Worm (Caenorhabditis elegans): Measurements from ENCODE around the gene rrp-1.

rrp-1 gene

DNA sequence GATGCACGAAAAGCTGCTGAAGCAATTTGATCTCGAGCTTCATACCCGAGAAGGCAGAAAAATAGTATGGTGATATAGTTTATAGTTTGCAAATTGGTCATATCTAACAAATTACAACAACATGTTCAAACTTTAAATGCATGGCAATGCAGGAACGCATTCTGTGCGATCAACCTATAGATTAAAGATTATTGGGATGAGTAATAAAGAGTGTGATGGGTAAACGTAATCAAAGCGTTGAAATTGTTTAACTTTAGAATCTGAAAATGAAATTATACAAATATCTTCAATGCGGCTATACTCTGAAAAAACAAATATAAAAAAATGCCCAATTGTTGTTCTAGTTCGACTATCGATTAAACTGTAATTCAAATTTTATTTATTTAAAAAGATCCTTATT, 5.8 kb downstream of the rrp-1 start, which contains the start of gene C47E12.14:
C47E12.14 (minus strand) TSS at position 101 of the 400 bp plus-strand sequence.
- TF ChIP-seq med-1 (GFP tag; optimal IDR thresholded peaks at IDR 0.05; ENCODE audit: insufficient read depth): no peak
- TF ChIP-seq klf-2 (GFP tag; conservative IDR thresholded peaks at IDR 0.05): no peak
- TF ChIP-seq ztf-23 (GFP tag; IDR thresholded peaks at IDR 0.05): no peak
- TF ChIP-seq ztf-29 (GFP tag; IDR thresholded peaks at IDR 0.05): no peak
- no peak for TF ChIP-seq flt-1 (GFP tag; IDR thresholded peaks at IDR 0.05)

DNA sequence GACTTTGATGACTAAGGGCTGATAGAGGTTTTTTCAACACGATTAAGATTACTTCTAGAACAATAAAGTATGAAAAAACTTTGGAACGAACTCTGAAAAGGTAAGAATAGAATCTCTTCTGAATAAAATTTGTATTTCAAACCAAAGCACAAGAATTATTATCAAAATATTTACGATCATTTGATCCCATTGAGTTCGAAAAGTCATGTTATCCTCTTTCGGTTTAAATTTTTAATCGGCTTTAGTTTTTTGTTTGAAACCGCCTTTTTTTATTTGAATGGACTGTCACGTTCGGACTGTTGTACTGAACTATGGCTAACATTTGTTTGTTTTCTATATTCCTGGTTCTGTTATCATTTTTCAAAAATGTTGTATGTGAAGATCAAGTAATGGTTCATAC, 7.7 kb downstream of the rrp-1 start, which contains the start of gene C47E12.9:
C47E12.9 (plus strand) TSS at position 301 of the 400 bp plus-strand sequence.
- TF ChIP-seq cog-1 (tag; optimal IDR thresholded peaks at IDR 0.05) (no peak), klf-2 (GFP tag; conservative IDR thresholded peaks at IDR 0.05) (no peak), flt-1 (GFP tag; IDR thresholded peaks at IDR 0.05) (no peak), ztf-29 (GFP tag; IDR thresholded peaks at IDR 0.05) (no peak), tab-1 (GFP tag; IDR thresholded peaks at IDR 0.05) (no peak), ref-1 (GFP tag; conservative IDR thresholded peaks at IDR 0.05) (no peak), ztf-23 (GFP tag; IDR thresholded peaks at IDR 0.05) (no peak), med-1 (GFP tag; optimal IDR thresholded peaks at IDR 0.05; ENCODE audit: insufficient read depth) (no peak), T22C8.4 (GFP tag; IDR thresholded peaks at IDR 0.05) (no peak)

DNA sequence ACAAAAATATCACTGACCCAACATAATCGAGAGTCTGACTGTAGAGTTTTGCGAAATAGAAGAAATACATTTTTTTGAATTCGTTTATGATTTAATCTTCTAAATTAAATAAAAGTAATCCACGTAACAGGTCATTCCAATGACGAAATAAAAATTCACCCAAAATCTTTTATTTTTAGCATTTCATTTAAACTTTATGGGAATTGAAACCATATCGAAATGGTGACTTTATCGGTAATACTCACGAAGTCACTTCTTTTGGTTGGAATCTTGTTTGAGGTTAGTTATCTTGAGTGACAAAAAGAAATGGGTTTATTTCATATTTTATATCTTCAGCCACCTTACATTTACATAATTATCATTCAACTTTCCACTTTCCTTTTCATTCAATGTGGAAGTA, 9.4 kb downstream of the rrp-1 start, which contains the start of the genes C47E12.12 and C47E12.10:
C47E12.12 (minus strand) TSS at position 101 of the 400 bp plus-strand sequence.
C47E12.10 (plus strand) TSS at position 172 of the 400 bp plus-strand sequence.
- TF ChIP-seq tab-1 (GFP tag; IDR thresholded peaks at IDR 0.05) (no peak), ztf-23 (GFP tag; IDR thresholded peaks at IDR 0.05) (no peak), ref-1 (GFP tag; conservative IDR thresholded peaks at IDR 0.05) (no peak), klf-2 (GFP tag; conservative IDR thresholded peaks at IDR 0.05) (no peak), med-1 (GFP tag; optimal IDR thresholded peaks at IDR 0.05; ENCODE audit: insufficient read depth) (no peak), T22C8.4 (GFP tag; IDR thresholded peaks at IDR 0.05) (no peak), flt-1 (GFP tag; IDR thresholded peaks at IDR 0.05) (no peak), ztf-29 (GFP tag; IDR thresholded peaks at IDR 0.05) (no peak), cog-1 (tag; optimal IDR thresholded peaks at IDR 0.05) (no peak)

DNA sequence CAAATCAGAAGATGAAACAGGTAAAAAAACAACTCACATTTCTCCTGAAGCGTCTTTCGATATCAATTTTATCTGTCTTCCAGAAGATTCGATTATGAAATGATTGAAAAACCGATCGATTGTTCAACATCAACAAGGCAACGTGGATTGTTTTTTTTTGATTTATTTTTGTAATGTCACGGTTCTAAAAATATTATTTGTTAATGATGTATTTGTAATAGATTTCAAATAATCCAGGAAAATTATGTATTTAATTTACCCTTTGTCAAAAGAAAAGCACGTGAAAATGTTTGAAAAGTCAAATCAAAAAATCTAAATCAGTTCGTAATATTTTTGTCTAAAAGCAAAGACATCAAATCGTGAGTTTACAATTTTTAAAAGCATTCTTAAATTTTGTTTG, 13.0 kb downstream of the rrp-1 start, which contains the start of the genes kin-5 and C47E12.11:
kin-5 (minus strand) TSS at position 101 of the 400 bp plus-strand sequence.
C47E12.11 (plus strand) TSS at position 320 of the 400 bp plus-strand sequence.
- TF ChIP-seq klf-2 (GFP tag; conservative IDR thresholded peaks at IDR 0.05): no peak
- TF ChIP-seq T22C8.4 (GFP tag; IDR thresholded peaks at IDR 0.05): no peak
- TF ChIP-seq ztf-29 (GFP tag; IDR thresholded peaks at IDR 0.05): no peak
- TF ChIP-seq ref-1 (GFP tag; conservative IDR thresholded peaks at IDR 0.05): no peak
- TF ChIP-seq med-1 (GFP tag; optimal IDR thresholded peaks at IDR 0.05; ENCODE audit: insufficient read depth): no peak
- no peak for TF ChIP-seq cog-1 (tag; optimal IDR thresholded peaks at IDR 0.05)
- no peak for TF ChIP-seq flt-1 (GFP tag; IDR thresholded peaks at IDR 0.05)
- no peak for TF ChIP-seq ztf-23 (GFP tag; IDR thresholded peaks at IDR 0.05)
- no peak for TF ChIP-seq tab-1 (GFP tag; IDR thresholded peaks at IDR 0.05)

DNA sequence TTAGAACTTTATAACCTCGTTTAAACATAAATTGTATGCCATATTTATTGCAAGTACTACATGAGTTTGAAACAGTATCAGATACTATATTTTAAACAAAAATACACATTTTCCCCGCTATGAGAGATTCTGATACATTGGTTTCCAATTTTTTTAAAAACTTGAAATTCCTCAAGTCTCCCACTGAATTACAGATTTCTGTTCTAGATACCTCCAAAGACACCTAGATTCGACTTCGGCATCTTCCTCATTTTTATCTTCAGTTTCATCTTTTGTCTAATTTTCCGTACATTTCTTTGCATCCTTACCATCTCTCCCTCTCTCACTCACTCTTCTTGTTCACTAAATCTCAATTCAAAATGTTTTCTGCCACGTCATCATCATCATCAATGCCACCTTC, 18.1 kb downstream of the rrp-1 start, which contains the start of gene T13H10.2:
T13H10.2 (plus strand) TSS at position 301 of the 400 bp plus-strand sequence.
- TF ChIP-seq tab-1 (GFP tag; IDR thresholded peaks at IDR 0.05): no peak
- no peak for TF ChIP-seq T22C8.4 (GFP tag; IDR thresholded peaks at IDR 0.05)
- TF ChIP-seq flt-1 (GFP tag; IDR thresholded peaks at IDR 0.05): no peak
- no peak for TF ChIP-seq ref-1 (GFP tag; conservative IDR thresholded peaks at IDR 0.05)
- TF ChIP-seq med-1 (GFP tag; optimal IDR thresholded peaks at IDR 0.05; ENCODE audit: insufficient read depth): no peak
- no peak for TF ChIP-seq ztf-23 (GFP tag; IDR thresholded peaks at IDR 0.05)
- no peak for TF ChIP-seq cog-1 (tag; optimal IDR thresholded peaks at IDR 0.05)
- TF ChIP-seq ztf-29 (GFP tag; IDR thresholded peaks at IDR 0.05): no peak
- TF ChIP-seq klf-2 (GFP tag; conservative IDR thresholded peaks at IDR 0.05): no peak

DNA sequence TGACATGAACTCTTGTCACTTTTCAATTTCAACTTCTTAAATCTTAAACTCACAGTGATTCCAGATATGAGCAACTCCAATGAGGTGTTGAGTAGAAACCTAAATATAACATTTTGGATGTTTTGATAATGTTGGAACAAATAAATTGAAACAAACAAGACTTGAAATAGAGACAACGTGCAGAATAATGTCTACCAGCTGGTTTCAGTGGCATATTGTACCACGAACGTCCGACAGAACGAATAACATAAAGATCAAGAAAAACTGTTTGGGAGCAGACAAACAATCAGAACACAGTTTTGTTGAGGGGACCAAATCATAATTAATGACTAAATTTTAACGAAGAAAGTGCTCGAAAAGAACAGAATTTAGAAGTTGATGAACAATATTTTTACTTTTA, 28.7 kb downstream of the rrp-1 start, which contains the start of gene gon-1:
gon-1 (minus strand) TSS at position 101 of the 400 bp plus-strand sequence.
- no peak for TF ChIP-seq T22C8.4 (GFP tag; IDR thresholded peaks at IDR 0.05)
- TF ChIP-seq ztf-29 (GFP tag; IDR thresholded peaks at IDR 0.05): no peak
- no peak for TF ChIP-seq med-1 (GFP tag; optimal IDR thresholded peaks at IDR 0.05; ENCODE audit: insufficient read depth)

DNA sequence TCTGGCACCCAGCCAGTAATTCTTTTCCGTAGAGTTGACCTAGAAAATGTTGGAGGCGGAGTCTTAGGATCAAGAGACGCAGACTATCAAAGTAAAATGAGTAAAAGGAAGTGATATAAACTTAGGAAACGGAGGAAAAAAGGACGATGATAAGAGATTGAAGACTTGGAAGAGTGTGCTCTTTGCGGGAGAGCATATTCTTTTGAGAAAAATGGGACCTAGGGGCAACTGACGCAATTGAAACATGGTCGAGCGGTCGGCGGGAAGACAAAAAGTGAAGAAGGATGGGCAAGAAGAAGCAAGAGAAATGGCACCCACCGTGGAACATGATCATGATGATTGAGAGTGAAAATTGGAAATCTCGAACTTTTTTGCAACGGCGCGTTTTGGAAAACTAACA, 34.0 kb downstream of the rrp-1 start:
- TF ChIP-seq ztf-23 (GFP tag; IDR thresholded peaks at IDR 0.05) (no peak), klf-2 (GFP tag; conservative IDR thresholded peaks at IDR 0.05) (no peak), T22C8.4 (GFP tag; IDR thresholded peaks at IDR 0.05) (no peak), tab-1 (GFP tag; IDR thresholded peaks at IDR 0.05) (no peak), med-1 (GFP tag; optimal IDR thresholded peaks at IDR 0.05; ENCODE audit: insufficient read depth) (no peak), ztf-29 (GFP tag; IDR thresholded peaks at IDR 0.05) (no peak), ref-1 (GFP tag; conservative IDR thresholded peaks at IDR 0.05) (no peak), cog-1 (tag; optimal IDR thresholded peaks at IDR 0.05) (no peak), flt-1 (GFP tag; IDR thresholded peaks at IDR 0.05) (no peak)

DNA sequence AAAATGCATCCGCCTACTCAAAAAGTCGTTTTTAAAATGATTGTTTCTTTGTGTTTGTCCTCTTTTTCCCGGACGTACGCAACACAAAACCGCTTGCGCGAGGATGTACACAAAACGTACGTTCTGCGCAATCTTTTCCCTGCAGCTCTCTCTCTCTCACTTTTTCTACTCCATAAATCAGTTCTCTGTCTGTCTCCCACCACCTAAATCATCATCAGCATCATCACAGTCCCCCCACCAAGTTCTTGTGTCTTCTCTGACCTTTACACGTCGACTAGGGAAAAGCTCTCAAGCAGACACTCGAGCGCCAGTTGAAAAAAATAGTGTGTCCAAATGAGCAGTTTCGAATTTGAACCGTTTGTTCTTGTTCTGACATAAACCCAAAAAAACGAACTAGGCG, 37.8 kb downstream of the rrp-1 start:
- TF ChIP-seq ref-1 (GFP tag; conservative IDR thresholded peaks at IDR 0.05): no peak
- no peak for TF ChIP-seq ztf-29 (GFP tag; IDR thresholded peaks at IDR 0.05)
- no peak for TF ChIP-seq T22C8.4 (GFP tag; IDR thresholded peaks at IDR 0.05)
- no peak for TF ChIP-seq klf-2 (GFP tag; conservative IDR thresholded peaks at IDR 0.05)
- no peak for TF ChIP-seq tab-1 (GFP tag; IDR thresholded peaks at IDR 0.05)
- no peak for TF ChIP-seq flt-1 (GFP tag; IDR thresholded peaks at IDR 0.05)
- no peak for TF ChIP-seq ztf-23 (GFP tag; IDR thresholded peaks at IDR 0.05)
- no peak for TF ChIP-seq med-1 (GFP tag; optimal IDR thresholded peaks at IDR 0.05; ENCODE audit: insufficient read depth)
- no peak for TF ChIP-seq cog-1 (tag; optimal IDR thresholded peaks at IDR 0.05)

DNA sequence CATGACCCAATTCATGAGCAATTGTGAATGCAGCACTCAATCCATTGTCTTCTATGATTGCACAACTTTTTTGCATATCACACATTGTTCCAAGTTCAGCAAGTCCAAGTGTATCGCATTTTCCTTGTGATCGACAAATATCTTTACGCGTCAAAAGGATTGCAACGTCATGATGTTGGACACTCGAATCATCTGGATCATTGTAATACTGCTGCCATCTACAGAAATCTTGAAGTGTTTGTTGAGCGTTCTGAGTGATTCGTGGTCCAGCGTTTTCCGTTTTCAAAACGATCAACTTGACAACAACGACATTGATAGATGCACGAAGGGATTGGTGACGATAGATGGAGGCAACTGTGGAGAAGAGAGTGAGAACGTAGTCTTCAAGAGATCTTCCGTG, 38.9 kb downstream of the rrp-1 start:
- TF ChIP-seq klf-2 (GFP tag; conservative IDR thresholded peaks at IDR 0.05): no peak
- no peak for TF ChIP-seq med-1 (GFP tag; optimal IDR thresholded peaks at IDR 0.05; ENCODE audit: insufficient read depth)
- no peak for TF ChIP-seq ztf-29 (GFP tag; IDR thresholded peaks at IDR 0.05)
- TF ChIP-seq tab-1 (GFP tag; IDR thresholded peaks at IDR 0.05): no peak
- TF ChIP-seq ref-1 (GFP tag; conservative IDR thresholded peaks at IDR 0.05): no peak
- TF ChIP-seq T22C8.4 (GFP tag; IDR thresholded peaks at IDR 0.05): no peak
- TF ChIP-seq cog-1 (tag; optimal IDR thresholded peaks at IDR 0.05): no peak
- no peak for TF ChIP-seq ztf-23 (GFP tag; IDR thresholded peaks at IDR 0.05)
- TF ChIP-seq flt-1 (GFP tag; IDR thresholded peaks at IDR 0.05): no peak

DNA sequence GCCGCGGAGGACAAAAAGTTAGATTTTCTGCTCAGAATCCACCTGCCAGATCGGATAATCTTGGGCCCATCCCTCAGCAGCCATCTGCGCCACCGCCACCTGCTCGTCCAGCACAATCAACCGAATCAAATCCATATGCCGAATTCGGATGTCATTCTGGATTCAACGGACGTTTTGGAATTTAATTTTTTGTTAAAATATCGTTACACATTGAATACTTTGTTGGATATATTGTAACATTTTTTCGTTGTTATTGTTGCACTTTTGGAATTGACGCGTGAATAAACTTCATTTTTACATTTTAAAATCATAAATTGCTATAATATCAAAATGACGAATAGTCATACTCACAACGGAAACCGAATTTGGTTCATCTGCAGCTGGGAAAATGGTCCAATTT, 48.5 kb downstream of the rrp-1 start, which contains the start of gene spe-29:
spe-29 (plus strand) TSS at position 301 of the 400 bp plus-strand sequence.
- TF ChIP-seq ztf-29 (GFP tag; IDR thresholded peaks at IDR 0.05) (no peak), ztf-23 (GFP tag; IDR thresholded peaks at IDR 0.05) (no peak), med-1 (GFP tag; optimal IDR thresholded peaks at IDR 0.05; ENCODE audit: insufficient read depth) (no peak), flt-1 (GFP tag; IDR thresholded peaks at IDR 0.05) (no peak), tab-1 (GFP tag; IDR thresholded peaks at IDR 0.05) (no peak), ref-1 (GFP tag; conservative IDR thresholded peaks at IDR 0.05) (no peak), cog-1 (tag; optimal IDR thresholded peaks at IDR 0.05) (no peak), klf-2 (GFP tag; conservative IDR thresholded peaks at IDR 0.05) (no peak), T22C8.4 (GFP tag; IDR thresholded peaks at IDR 0.05) (no peak)
